Fruit fly (Drosophila melanogaster): Measurements from ENCODE around the gene CG31917.
A peak's percentile ranks its signal among the peaks of the same experiment; 100 is the strongest.

CG31917 gene

dm6 chr2L:5000287-5000871 is 10.3 kb downstream of the CG31917 start:
- peak; percentile 56 for TF ChIP-seq CrebB (tag; optimal IDR thresholded peaks at IDR 0.05)
- peak; percentile 67 for TF ChIP-seq Dip3 (GFP tag; optimal IDR thresholded peaks at IDR 0.05)
- TF ChIP-seq Oli (tag; optimal IDR thresholded peaks at IDR 0.05) = peak; percentile 86
- peak; percentile 83 for TF ChIP-seq CG10209 (GFP tag; optimal IDR thresholded peaks at IDR 0.05)
- TF ChIP-seq pzg (GFP tag; optimal IDR thresholded peaks at IDR 0.05) = no peak
- peak; percentile 73 for TF ChIP-seq CG12104 (GFP tag; optimal IDR thresholded peaks at IDR 0.05)
- peak; percentile 75 for TF ChIP-seq CG10366 (GFP tag; IDR thresholded peaks at IDR 0.05)
- peak; percentile 26 for TF ChIP-seq grn (GFP tag; optimal IDR thresholded peaks at IDR 0.05)
- peak; percentile 93 for TF ChIP-seq CG9727 (GFP tag; optimal IDR thresholded peaks at IDR 0.05)
- TF ChIP-seq Sox100B (GFP tag; optimal IDR thresholded peaks at IDR 0.05) = peak; percentile 85
- TF ChIP-seq tx (GFP tag; optimal IDR thresholded peaks at IDR 0.05) = peak; percentile 51
- 0 out of 3 replicates have a peak, but pooled peaks have one; percentile 64 for TF ChIP-seq CG11456 (GFP tag; IDR thresholded peaks at IDR 0.05)
- peak; percentile 76 for TF ChIP-seq pros (GFP tag; optimal IDR thresholded peaks at IDR 0.05)
- TF ChIP-seq CG17186 (GFP tag; optimal IDR thresholded peaks at IDR 0.05) = no peak
- peak; percentile 77 for TF ChIP-seq ATbp (GFP tag; optimal IDR thresholded peaks at IDR 0.05)
- no peak for TF ChIP-seq CG31388 (GFP tag; optimal IDR thresholded peaks at IDR 0.05)
- TF ChIP-seq CG12391 (tag; optimal IDR thresholded peaks at IDR 0.05) = peak; percentile 89
- peak; percentile 87 for TF ChIP-seq CG2120 (GFP tag; optimal IDR thresholded peaks at IDR 0.05)
- no peak for TF ChIP-seq CG17912 (GFP tag; optimal IDR thresholded peaks at IDR 0.05)
- peak; percentile 41; the same call in 2 of the 3 replicates for TF ChIP-seq sr (GFP tag; IDR thresholded peaks at IDR 0.05)
- TF ChIP-seq pum (GFP tag; optimal IDR thresholded peaks at IDR 0.05) = peak; percentile 79
- no peak for TF ChIP-seq Dip2 (GFP tag; IDR thresholded peaks at IDR 0.05)
- TF ChIP-seq CG9876 (GFP tag; optimal IDR thresholded peaks at IDR 0.05) = peak; percentile 49
- TF ChIP-seq CG7963 (GFP tag; IDR thresholded peaks at IDR 0.05; ENCODE audit: partially characterized antibody) = no peak
- peak; percentile 66 for TF ChIP-seq Atf-2 (GFP tag; optimal IDR thresholded peaks at IDR 0.05)
- peak; percentile 79 for TF ChIP-seq CG18619 (GFP tag; optimal IDR thresholded peaks at IDR 0.05)
- TF ChIP-seq HLH3B (GFP tag; IDR thresholded peaks at IDR 0.05) = peak; percentile 84
- TF ChIP-seq CG7556 (GFP tag; optimal IDR thresholded peaks at IDR 0.05) = peak; percentile 92
- peak; percentile 92 for TF ChIP-seq CG13424 (tag; optimal IDR thresholded peaks at IDR 0.05)
- peak; percentile 70 for TF ChIP-seq Mad (GFP tag; optimal IDR thresholded peaks at IDR 0.05)
- peak; percentile 80 for TF ChIP-seq sug (tag; optimal IDR thresholded peaks at IDR 0.05)
- TF ChIP-seq CG18011 (GFP tag; optimal IDR thresholded peaks at IDR 0.05) = peak; percentile 45
- peak; percentile 75 for TF ChIP-seq Fer2 (tag; optimal IDR thresholded peaks at IDR 0.05)
- peak in 1 of 3 experiments; percentile 94 for TF ChIP-seq lola (GFP tag; optimal IDR thresholded peaks at IDR 0.05)
- peak; percentile 94 for TF ChIP-seq gem (tag; optimal IDR thresholded peaks at IDR 0.05)
- TF ChIP-seq B-H1 (GFP tag; IDR thresholded peaks at IDR 0.05) = peak; percentile 58
- peak; percentile 58 for TF ChIP-seq CHES-1-like (GFP tag; optimal IDR thresholded peaks at IDR 0.05)
- peak; percentile 58 for TF ChIP-seq CG7271 (tag; optimal IDR thresholded peaks at IDR 0.05)
- TF ChIP-seq kay (GFP tag; optimal IDR thresholded peaks at IDR 0.05) = peak; percentile 56
- TF ChIP-seq inv (GFP tag; IDR thresholded peaks at IDR 0.05; ENCODE audit: partially characterized antibody) = no peak
- peak; percentile 73 for TF ChIP-seq gsb-n (tag; optimal IDR thresholded peaks at IDR 0.05)
- TF ChIP-seq CG2129 (GFP tag; IDR thresholded peaks at IDR 0.05; ENCODE audit: partially characterized antibody) = no peak
- peak; percentile 85 for TF ChIP-seq Deaf1 (tag; optimal IDR thresholded peaks at IDR 0.05)
- TF ChIP-seq Spps (tag; optimal IDR thresholded peaks at IDR 0.05) = peak; percentile 55
- no peak for TF ChIP-seq da (GFP tag; optimal IDR thresholded peaks at IDR 0.05)
- peak; percentile 89 for TF ChIP-seq gcm (GFP tag; optimal IDR thresholded peaks at IDR 0.05)
- TF ChIP-seq zfh2 (GFP tag; optimal IDR thresholded peaks at IDR 0.05) = peak; percentile 70
- peak; percentile 97 for TF ChIP-seq sens (GFP tag)
- peak; percentile 90 for TF ChIP-seq CG16815 (GFP tag; optimal IDR thresholded peaks at IDR 0.05)

All from whole organism, embryonic.